Worm (Caenorhabditis elegans) whole organism, L3 larva: ENCODE data around the gene ZK177.11.
"Not testable (repeated sequence)": the region's sequence is repeated elsewhere in the genome, so short reads cannot be mapped to it uniquely, and the experiment has no call there.

Source experiments
- R02D3.7 ChIP-seq: fragments of 150-350 bp; optimal IDR thresholded peaks from 2 replicates; lab custom pipeline; 2014; ENCODE audit warnings: missing biosample characterization, missing genetic modification characterization
- ZK546.5 ChIP-seq: sonication (generic microtip); optimal IDR thresholded peaks from 2 replicates; lab custom pipeline; 2017; ENCODE audit warnings: missing biosample characterization, missing genetic modification characterization
- aly-2 ChIP-seq: fragments of 150-350 bp; optimal IDR thresholded peaks from 2 replicates; lab custom pipeline; 2014; ENCODE audit warnings: missing biosample characterization, missing genetic modification characterization
- ama-1 ChIP-seq: fragments of 150-350 bp; optimal IDR thresholded peaks from 2 replicates; lab custom pipeline; 2018
- ceh-16 ChIP-seq: sonication (generic microtip); optimal IDR thresholded peaks from 2 replicates; lab custom pipeline; 2017; ENCODE audit warnings: missing biosample characterization, missing genetic modification characterization
- ceh-28 ChIP-seq: fragments of 150-350 bp; optimal IDR thresholded peaks from 2 replicates; lab custom pipeline; 2014; ENCODE audit warnings: missing biosample characterization, missing genetic modification reagents, missing genetic modification characterization
- ceh-82 ChIP-seq: fragments of 150-350 bp; optimal IDR thresholded peaks from 2 replicates; lab custom pipeline; 2014; ENCODE audit warnings: missing biosample characterization, missing genetic modification characterization
- ceh-9 ChIP-seq: sonication (generic microtip); optimal IDR thresholded peaks from 2 replicates; lab custom pipeline; 2018; ENCODE audit warnings: missing biosample characterization, missing genetic modification characterization
- daf-12 ChIP-seq: fragments of 150-350 bp; optimal IDR thresholded peaks from 2 replicates; lab custom pipeline; 2014; ENCODE audit warnings: missing biosample characterization, missing genetic modification reagents, missing genetic modification characterization
- egl-27 ChIP-seq: sonication (generic microtip); optimal IDR thresholded peaks from 4 replicates; lab custom pipeline; 2017; ENCODE audit warnings: missing biosample characterization, missing genetic modification reagents, missing genetic modification characterization
- egl-5 ChIP-seq: fragments of 150-350 bp; optimal IDR thresholded peaks from 2 replicates; lab custom pipeline; 2017; ENCODE audit warnings: missing biosample characterization, missing genetic modification reagents, missing genetic modification characterization, inconsistent platforms
- elt-2 ChIP-seq: sonication (generic microtip); optimal IDR thresholded peaks from 2 replicates; lab custom pipeline; 2016; ENCODE audit warnings: missing genetic modification reagents, mild to moderate bottlenecking, missing genetic modification characterization, missing compliant biosample characterization
- fkh-10 ChIP-seq: sonication (generic microtip); optimal IDR thresholded peaks from 2 replicates; lab custom pipeline; 2017; ENCODE audit warnings: missing biosample characterization, missing genetic modification reagents, missing genetic modification characterization
- fkh-2 ChIP-seq: fragments of 150-350 bp; optimal IDR thresholded peaks from 2 replicates; lab custom pipeline; 2014; ENCODE audit warnings: missing biosample characterization, missing genetic modification reagents, missing genetic modification characterization
- fos-1 ChIP-seq: fragments of 150-350 bp; optimal IDR thresholded peaks from 2 replicates; lab custom pipeline; 2014; ENCODE audit warnings: missing biosample characterization, missing genetic modification characterization
- hmg-11 ChIP-seq: sonication (generic microtip); optimal IDR thresholded peaks from 2 replicates; lab custom pipeline; 2016; ENCODE audit warnings: missing genetic modification characterization, missing compliant biosample characterization
- jun-1 ChIP-seq: fragments of 150-350 bp; optimal IDR thresholded peaks from 2 replicates; lab custom pipeline; 2014; ENCODE audit warnings: missing biosample characterization, missing genetic modification reagents, missing genetic modification characterization
- lin-15B ChIP-seq: fragments of 150-350 bp; optimal IDR thresholded peaks from 2 replicates; lab custom pipeline; 2014; ENCODE audit warnings: missing biosample characterization, missing genetic modification characterization
- lin-39 ChIP-seq: fragments of 150-350 bp; optimal IDR thresholded peaks from 2 replicates; lab custom pipeline; 2018; ENCODE audit warnings: missing biosample characterization, missing genetic modification reagents, missing genetic modification characterization
- mdl-1 ChIP-seq: fragments of 150-350 bp; optimal IDR thresholded peaks from 2 replicates; lab custom pipeline; 2014; ENCODE audit warnings: missing biosample characterization, missing genetic modification characterization
- mml-1 ChIP-seq: fragments of 150-350 bp; sonication (generic microtip); optimal IDR thresholded peaks from 3 replicates; lab custom pipeline; 2014; ENCODE audit warnings: missing biosample characterization, missing genetic modification characterization
- nfya-1 ChIP-seq: sonication (generic microtip); optimal IDR thresholded peaks from 2 replicates; lab custom pipeline; 2017; ENCODE audit warnings: missing genetic modification characterization, mild to moderate bottlenecking, missing compliant biosample characterization, antibody characterized with exemption, moderate library complexity; ENCODE audit not compliant: insufficient read depth
- nhr-11 ChIP-seq: fragments of 150-350 bp; optimal IDR thresholded peaks from 2 replicates; lab custom pipeline; 2014; ENCODE audit warnings: missing biosample characterization, missing genetic modification characterization
- nhr-12 ChIP-seq: fragments of 150-350 bp; optimal IDR thresholded peaks from 2 replicates; lab custom pipeline; 2014; ENCODE audit warnings: missing biosample characterization, missing genetic modification characterization
- nhr-25 ChIP-seq: sonication (generic microtip); optimal IDR thresholded peaks from 2 replicates; lab custom pipeline; 2017; ENCODE audit warnings: missing biosample characterization, missing genetic modification characterization
- nhr-28 ChIP-seq: fragments of 150-350 bp; optimal IDR thresholded peaks from 2 replicates; lab custom pipeline; 2014; ENCODE audit warnings: missing biosample characterization, missing genetic modification characterization
- nhr-43 ChIP-seq: sonication (generic microtip); optimal IDR thresholded peaks from 2 replicates; lab custom pipeline; 2016; ENCODE audit warnings: mild to moderate bottlenecking, missing genetic modification characterization, missing compliant biosample characterization; ENCODE audit not compliant: poor library complexity, severe bottlenecking
- nhr-67 ChIP-seq: fragments of 150-350 bp; optimal IDR thresholded peaks from 2 replicates; lab custom pipeline; 2014; ENCODE audit warnings: missing biosample characterization, missing genetic modification characterization
- nhr-76 ChIP-seq: fragments of 150-350 bp; sonication (generic microtip); optimal IDR thresholded peaks from 5 replicates; lab custom pipeline; 2014; ENCODE audit warnings: missing biosample characterization, missing genetic modification characterization
- nhr-77 ChIP-seq: fragments of 150-350 bp; optimal IDR thresholded peaks from 2 replicates; lab custom pipeline; 2014; ENCODE audit warnings: missing biosample characterization, missing genetic modification characterization
- pha-4 ChIP-seq: fragments of 150-350 bp; optimal IDR thresholded peaks from 2 replicates; lab custom pipeline; 2014; ENCODE audit warnings: missing biosample characterization, missing genetic modification reagents, missing genetic modification characterization
- pqm-1 ChIP-seq: fragments of 150-350 bp; optimal IDR thresholded peaks from 2 replicates; lab custom pipeline; 2017; ENCODE audit warnings: missing biosample characterization, missing genetic modification characterization, inconsistent platforms
- sea-2 ChIP-seq: fragments of 150-350 bp; sonication (generic microtip); optimal IDR thresholded peaks from 4 replicates; lab custom pipeline; 2014; ENCODE audit warnings: missing biosample characterization, missing genetic modification reagents, missing genetic modification characterization
- skn-1 ChIP-seq: fragments of 150-350 bp; optimal IDR thresholded peaks from 2 replicates; lab custom pipeline; 2014; ENCODE audit warnings: missing biosample characterization, missing genetic modification characterization
- snpc-4 ChIP-seq: fragments of 150-350 bp; optimal IDR thresholded peaks from 2 replicates; lab custom pipeline; 2014; ENCODE audit warnings: missing biosample characterization, missing genetic modification characterization
- unc-62 ChIP-seq: fragments of 150-350 bp; sonication (generic microtip); optimal IDR thresholded peaks from 4 replicates; lab custom pipeline; 2014; ENCODE audit warnings: missing biosample characterization, missing genetic modification reagents, missing genetic modification characterization
- ztf-11 ChIP-seq: fragments of 150-350 bp; optimal IDR thresholded peaks from 2 replicates; lab custom pipeline; 2014; ENCODE audit warnings: missing biosample characterization, missing genetic modification characterization
- ztf-4 ChIP-seq: fragments of 150-350 bp; optimal IDR thresholded peaks from 2 replicates; lab custom pipeline; 2014; ENCODE audit warnings: missing biosample characterization, missing genetic modification characterization

The ZK177.11 gene

ce11 chrII:5525297-5525696 is 2.6 kb downstream of the ZK177.11 start, which contains the start of gene tbx-35:
Gene tbx-35 (minus strand): TSS chrII:5525397.
- TF ChIP-seq nfya-1 (tag; lab: Kevin White, UChicago): no peak
- no peak for TF ChIP-seq elt-2
- no peak for TF ChIP-seq aly-2
- TF ChIP-seq nhr-43 (tag; lab: Kevin White, UChicago): no peak
- no peak for TF ChIP-seq ceh-82 (tag; lab: Kevin White, UChicago)
- no peak for TF ChIP-seq daf-12
- TF ChIP-seq ceh-16 (tag; lab: Kevin White, UChicago): no peak
- no peak for TF ChIP-seq fkh-10 (GFP tag; lab: Kevin White, UChicago)
- no peak for TF ChIP-seq nhr-77
- no peak for TF ChIP-seq ztf-4 (tag; lab: Kevin White, UChicago)
- no peak for TF ChIP-seq ztf-11
- no peak for TF ChIP-seq mdl-1 (tag; lab: Kevin White, UChicago)
- TF ChIP-seq mml-1 (tag; lab: Kevin White, UChicago): no peak
- TF ChIP-seq nhr-67: no peak

DNA sequence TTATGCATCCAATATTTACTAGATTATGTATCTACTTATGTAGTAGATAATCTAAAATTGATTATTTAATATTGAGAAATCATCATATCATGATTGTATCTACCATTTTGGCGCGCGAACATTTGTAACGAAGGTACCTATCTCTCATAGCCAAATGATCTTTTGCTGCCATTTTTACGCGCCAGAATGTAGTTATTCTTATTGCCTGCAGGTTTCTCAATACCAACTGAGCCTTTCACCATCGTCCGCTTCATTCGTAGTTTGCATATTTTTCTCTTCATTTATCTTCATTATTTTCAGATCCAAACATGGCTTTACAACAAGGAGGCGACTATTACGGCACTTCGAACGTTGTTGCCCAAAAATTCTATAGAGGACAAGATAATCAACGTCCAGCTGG is 5.1 kb downstream of the ZK177.11 start, which contains the start of gene ZK177.1:
ZK177.1 (plus strand) TSS at position 301 of the 400 bp plus-strand sequence.
- no peak for TF ChIP-seq daf-12
- no peak for TF ChIP-seq snpc-4 (tag; lab: Kevin White, UChicago)
- no peak for TF ChIP-seq fkh-2 (tag; lab: Kevin White, UChicago)
- no peak for TF ChIP-seq lin-39 (tag; lab: Kevin White, UChicago)
- no peak for TF ChIP-seq egl-5 (tag; lab: Kevin White, UChicago)

ce11 chrII:5531855-5532328 is 9.2 kb downstream of the ZK177.11 start, which contains the start of gene C17C3.9:
Gene C17C3.9 (minus strand): TSS chrII:5532278.
- TF ChIP-seq lin-15B (tag; lab: Kevin White, UChicago) (no peak), ZK546.5 (no peak), ceh-9 (tag; lab: Kevin White, UChicago) (no peak), nhr-67 (no peak), snpc-4 (tag; lab: Kevin White, UChicago) (no peak), jun-1 (tag; lab: Kevin White, UChicago) (no peak), nhr-12 (no peak), egl-27 (no peak), nhr-11 (no peak), ama-1 (lab: Kevin White, UChicago) (no peak), egl-5 (tag; lab: Kevin White, UChicago) (no peak), hmg-11 (tag; lab: Kevin White, UChicago) (no peak), aly-2 (no peak), mml-1 (tag; lab: Kevin White, UChicago) (no peak), elt-2 (no peak), skn-1 (tag; lab: Kevin White, UChicago) (no peak), nhr-25 (tag; lab: Kevin White, UChicago) (no peak), pha-4 (tag; lab: Kevin White, UChicago) (no peak), sea-2 (GFP tag; lab: Kevin White, UChicago) (no peak)
- TF ChIP-seq, all 47 proteins: peak for 0

- TF ChIP-seq elt-2: no peak
- no peak for TF ChIP-seq ztf-11
These were observed 10.9 kb downstream of the ZK177.11 start, which contains the start of gene hlh-26 for ce11 chrII:5533642-5534041. Gene hlh-26 (minus strand): TSS chrII:5533742.

- not testable (repeated sequence) for TF ChIP-seq ceh-28 (tag; lab: Kevin White, UChicago); ztf-11; pha-4 (tag; lab: Kevin White, UChicago)
- TF ChIP-seq, all 47 proteins: peak for 0; not testable (repeated sequence) for 47
These were observed 12.2 kb downstream of the ZK177.11 start, which contains the start of gene hlh-25 for ce11 chrII:5534939-5535338. Gene hlh-25 (plus strand): TSS chrII:5535239.

- TF ChIP-seq skn-1 (tag; lab: Kevin White, UChicago) (no peak), mdl-1 (tag; lab: Kevin White, UChicago) (no peak), R02D3.7 (tag; lab: Kevin White, UChicago) (no peak), nhr-11 (no peak), pqm-1 (no peak), fos-1 (tag; lab: Kevin White, UChicago) (no peak), nhr-76 (tag; lab: Kevin White, UChicago) (no peak), sea-2 (GFP tag; lab: Kevin White, UChicago) (no peak), nhr-28 (tag; lab: Kevin White, UChicago) (no peak), unc-62 (GFP tag; lab: Kevin White, UChicago) (no peak), aly-2 (no peak), egl-5 (tag; lab: Kevin White, UChicago) (no peak)
These were observed 14.3 kb downstream of the ZK177.11 start for ce11 chrII:5537078-5537477.
